Fruit fly (Drosophila melanogaster): ENCODE data around the gene CG9920.

dm6 chr3R:14067904-14068636 is 29.8 kb downstream of the CG9920 start:
- TF ChIP-seq CG8478 (optimal IDR thresholded peaks at IDR 0.05) (no peak), CTCF (optimal IDR thresholded peaks at IDR 0.05) (no peak)
